Worm (Caenorhabditis elegans) whole organism, L1 larva: ENCODE measurements around the gene F57G9.3.

Experiments
- C16A3.4 ChIP-seq: fragments of 150-350 bp; optimal IDR thresholded peaks from 2 replicates; lab custom pipeline; 2014; ENCODE audit warnings: missing biosample characterization, missing genetic modification characterization
- Y116A8C.19 ChIP-seq: sonication (generic microtip); optimal IDR thresholded peaks from 2 replicates; lab custom pipeline; 2016; ENCODE audit warnings: missing compliant biosample characterization, missing genetic modification characterization, borderline replicate concordance
- aly-2 ChIP-seq: fragments of 150-350 bp; optimal IDR thresholded peaks from 2 replicates; lab custom pipeline; 2014; ENCODE audit warnings: missing biosample characterization, missing genetic modification characterization
- ceh-82 ChIP-seq, 3 experiments: fragments of 150-350 bp in 1 of 3; sonication (generic microtip) in 2 of 3; optimal IDR thresholded peaks; 2 replicates each; lab custom pipeline; 2014 to 2017; ENCODE audit warnings: missing biosample characterization in 3 of 3, missing genetic modification characterization in 3 of 3
- efl-1 ChIP-seq, 4 experiments: fragments of 150-350 bp; optimal IDR thresholded peaks in 3 of 4; peaks in 1 of 4; 1 replicate in 1 of 4; 2 replicates in 3 of 4; lab custom pipeline; 2014; ENCODE audit warnings: missing biosample characterization in 2 of 4, missing genetic modification characterization in 2 of 4, missing genetic modification reagents in 2 of 4
- efl-3 ChIP-seq: fragments of 200-800 bp; sonication (Bioruptor generic); optimal IDR thresholded peaks from 2 replicates; lab custom pipeline; 2018; ENCODE audit warnings: mild to moderate bottlenecking, missing genetic modification characterization, missing compliant biosample characterization
- egl-13 ChIP-seq: sonication (generic microtip); optimal IDR thresholded peaks from 2 replicates; lab custom pipeline; 2016; ENCODE audit warnings: missing genotype, missing genetic modification reagents, missing genetic modification characterization, missing compliant biosample characterization
- fkh-10 ChIP-seq: sonication (generic microtip); optimal IDR thresholded peaks from 2 replicates; lab custom pipeline; 2017; ENCODE audit warnings: missing biosample characterization, missing genetic modification reagents, missing genetic modification characterization
- fkh-8 ChIP-seq: sonication (generic microtip); optimal IDR thresholded peaks from 2 replicates; lab custom pipeline; 2016; ENCODE audit warnings: mild to moderate bottlenecking, missing genetic modification characterization, missing compliant biosample characterization
- fos-1 ChIP-seq: fragments of 150-350 bp; optimal IDR thresholded peaks from 2 replicates; lab custom pipeline; 2014; ENCODE audit warnings: missing biosample characterization, missing genetic modification characterization
- hlh-4 ChIP-seq: sonication (generic microtip); optimal IDR thresholded peaks from 2 replicates; lab custom pipeline; 2016; ENCODE audit warnings: mild to moderate bottlenecking, missing genetic modification characterization, missing compliant biosample characterization
- irx-1 ChIP-seq: sonication (generic microtip); optimal IDR thresholded peaks from 2 replicates; lab custom pipeline; 2016; ENCODE audit warnings: missing genetic modification characterization, missing compliant biosample characterization
- lin-14 ChIP-seq: fragments of 200-800 bp; sonication (Bioruptor generic); optimal IDR thresholded peaks from 2 replicates; lab custom pipeline; 2018; ENCODE audit warnings: mild to moderate bottlenecking, missing genetic modification characterization, moderate library complexity, missing compliant biosample characterization
- lsy-2 ChIP-seq, 2 experiments: fragments of 150-350 bp; optimal IDR thresholded peaks; 2 replicates each; lab custom pipeline; 2014; ENCODE audit warnings: missing biosample characterization in 2 of 2, missing genetic modification characterization in 2 of 2
- mef-2 ChIP-seq: fragments of 150-350 bp; optimal IDR thresholded peaks from 2 replicates; lab custom pipeline; 2014; ENCODE audit warnings: missing biosample characterization, missing genetic modification characterization
- nhr-12 ChIP-seq: sonication (generic microtip); optimal IDR thresholded peaks from 2 replicates; lab custom pipeline; 2017; ENCODE audit warnings: missing biosample characterization, missing genetic modification characterization
- nhr-237 ChIP-seq: fragments of 150-350 bp; optimal IDR thresholded peaks from 2 replicates; lab custom pipeline; 2014; ENCODE audit warnings: missing biosample characterization, missing genetic modification characterization
- nhr-47 ChIP-seq: sonication (generic microtip); optimal IDR thresholded peaks from 2 replicates; lab custom pipeline; 2016; ENCODE audit warnings: mild to moderate bottlenecking, missing genetic modification characterization, moderate library complexity, missing compliant biosample characterization
- nhr-71 ChIP-seq: sonication (generic microtip); optimal IDR thresholded peaks from 2 replicates; lab custom pipeline; 2016; ENCODE audit warnings: mild to moderate bottlenecking, missing genetic modification characterization, moderate library complexity, missing compliant biosample characterization
- nhr-77 ChIP-seq: fragments of 150-350 bp; optimal IDR thresholded peaks from 2 replicates; lab custom pipeline; 2014; ENCODE audit warnings: missing biosample characterization, missing genetic modification characterization
- nhr-84 ChIP-seq: sonication (generic microtip); optimal IDR thresholded peaks from 2 replicates; lab custom pipeline; 2017; ENCODE audit warnings: missing biosample characterization, missing genetic modification characterization
- nhr-85 ChIP-seq: sonication (generic microtip); peaks from one replicate; lab custom pipeline; 2016; ENCODE audit warnings: missing genetic modification characterization, inconsistent platforms, missing compliant biosample characterization
- pag-3 ChIP-seq: sonication (generic microtip); optimal IDR thresholded peaks from 2 replicates; lab custom pipeline; 2017; ENCODE audit warnings: missing genetic modification characterization, mild to moderate bottlenecking, missing compliant biosample characterization, antibody characterized with exemption, borderline replicate concordance; ENCODE audit not compliant: insufficient read depth
- pqm-1 ChIP-seq: sonication (generic microtip); optimal IDR thresholded peaks from 3 replicates; lab custom pipeline; 2017; ENCODE audit warnings: missing biosample characterization, missing genetic modification characterization
- skn-1 ChIP-seq: fragments of 150-350 bp; optimal IDR thresholded peaks from 2 replicates; lab custom pipeline; 2014; ENCODE audit warnings: missing biosample characterization, missing genetic modification characterization
- sptf-1 ChIP-seq: fragments of 150-350 bp; optimal IDR thresholded peaks from 2 replicates; lab custom pipeline; 2014; ENCODE audit warnings: missing biosample characterization, missing genetic modification characterization
- swsn-7 ChIP-seq: sonication (generic microtip); optimal IDR thresholded peaks from 2 replicates; lab custom pipeline; 2016; ENCODE audit warnings: missing genetic modification characterization, missing compliant biosample characterization
- tbx-2 ChIP-seq: sonication (generic microtip); optimal IDR thresholded peaks from 2 replicates; lab custom pipeline; 2016; ENCODE audit warnings: missing genetic modification characterization, missing compliant biosample characterization
- tlp-1 ChIP-seq: fragments of 150-350 bp; optimal IDR thresholded peaks from 2 replicates; lab custom pipeline; 2014; ENCODE audit warnings: missing biosample characterization, missing genetic modification characterization
- unc-130 ChIP-seq: fragments of 150-350 bp; optimal IDR thresholded peaks from 2 replicates; lab custom pipeline; 2017; ENCODE audit warnings: missing biosample characterization, missing genetic modification characterization, inconsistent platforms
- unc-86 ChIP-seq: sonication (generic microtip); optimal IDR thresholded peaks from 2 replicates; lab custom pipeline; 2016; ENCODE audit warnings: missing genetic modification characterization, missing compliant biosample characterization
- vab-15 ChIP-seq: sonication (generic microtip); optimal IDR thresholded peaks from 2 replicates; lab custom pipeline; 2017; ENCODE audit warnings: missing genotype, mild to moderate bottlenecking, missing genetic modification characterization, missing compliant biosample characterization
- xbp-1 ChIP-seq: sonication (generic microtip); optimal IDR thresholded peaks from 2 replicates; lab custom pipeline; 2016; ENCODE audit warnings: missing genetic modification characterization, missing compliant biosample characterization
- zip-4 ChIP-seq: fragments of 200-800 bp; sonication (Bioruptor generic); optimal IDR thresholded peaks from 2 replicates; lab custom pipeline; 2018; ENCODE audit warnings: mild to moderate bottlenecking, missing genetic modification characterization, moderate library complexity, missing compliant biosample characterization

Gene F57G9.3

DNA sequence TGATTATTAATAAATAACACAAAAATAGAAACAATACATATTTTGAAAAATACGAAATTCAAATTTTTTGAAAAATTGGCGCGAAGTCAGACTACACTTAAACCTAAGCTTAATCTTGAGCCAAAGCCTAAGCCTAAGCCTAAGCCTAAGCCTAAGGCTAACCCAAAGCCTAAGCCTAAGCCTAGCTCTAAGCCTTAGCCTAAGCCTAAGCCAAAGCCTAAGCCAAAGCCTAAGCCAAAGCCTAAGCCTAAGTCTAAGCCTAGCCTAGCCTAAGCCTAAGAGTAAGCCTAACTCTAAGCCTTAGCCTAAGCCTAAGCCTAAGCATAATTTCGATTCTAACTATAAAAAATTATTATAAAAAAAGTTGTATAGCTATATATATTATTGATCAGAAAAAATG lies 29.1 kb downstream of the F57G9.3 start:
- TF ChIP-seq tbx-2 (tag; lab: Kevin White, UChicago) (no peak), efl-1 (optimal IDR thresholded peaks at IDR 0.05; lab: Kevin White, UChicago) (no peak), efl-1 (GFP tag; optimal IDR thresholded peaks at IDR 0.05 in 1 of 2; lab: Kevin White, UChicago) (no peak), nhr-77 (tag; lab: Kevin White, UChicago) (no peak), hlh-4 (tag; lab: Kevin White, UChicago) (no peak), nhr-237 (tag; lab: Kevin White, UChicago) (no peak)

DNA sequence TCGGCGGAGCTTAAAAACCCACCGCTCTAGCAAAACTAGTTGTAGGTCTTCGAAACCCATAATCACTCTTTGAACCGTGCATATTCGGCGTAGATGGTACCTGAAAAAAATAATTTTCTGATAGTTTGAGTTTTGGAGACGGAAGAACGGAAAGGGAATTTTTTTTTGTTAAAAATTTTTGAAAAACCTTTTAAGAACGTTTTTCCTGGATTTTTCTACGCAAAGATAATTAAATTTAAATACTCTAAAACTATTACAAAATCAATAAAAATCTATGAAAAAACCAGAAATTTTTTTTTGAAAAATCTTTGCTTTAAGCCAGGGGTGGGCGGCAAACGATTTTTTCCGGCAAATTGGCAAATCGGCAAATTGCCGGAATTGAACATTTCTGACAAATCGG lies 30.6 kb downstream of the F57G9.3 start, which contains the start of gene marc-5:
marc-5 (minus strand) TSS at position 101 of the 400 bp plus-strand sequence.
- TF ChIP-seq efl-1 (optimal IDR thresholded peaks at IDR 0.05; lab: Kevin White, UChicago) = no peak
- TF ChIP-seq efl-1 (GFP tag; optimal IDR thresholded peaks at IDR 0.05 in 1 of 2; lab: Kevin White, UChicago) = no peak
- no peak for TF ChIP-seq zip-4 (GFP tag; lab: Kevin White, UChicago)
- no peak for TF ChIP-seq nhr-84 (tag; lab: Kevin White, UChicago)
- TF ChIP-seq efl-3 (GFP tag; lab: Kevin White, UChicago) = no peak
- TF ChIP-seq hlh-4 (tag; lab: Kevin White, UChicago) = no peak
- no peak for TF ChIP-seq mef-2
- no peak for TF ChIP-seq Y116A8C.19
- no peak for TF ChIP-seq irx-1 (tag; lab: Kevin White, UChicago)
- TF ChIP-seq nhr-77 (tag; lab: Kevin White, UChicago) = no peak
- no peak for TF ChIP-seq vab-15 (tag; lab: Kevin White, UChicago)
- no peak for TF ChIP-seq pag-3

DNA sequence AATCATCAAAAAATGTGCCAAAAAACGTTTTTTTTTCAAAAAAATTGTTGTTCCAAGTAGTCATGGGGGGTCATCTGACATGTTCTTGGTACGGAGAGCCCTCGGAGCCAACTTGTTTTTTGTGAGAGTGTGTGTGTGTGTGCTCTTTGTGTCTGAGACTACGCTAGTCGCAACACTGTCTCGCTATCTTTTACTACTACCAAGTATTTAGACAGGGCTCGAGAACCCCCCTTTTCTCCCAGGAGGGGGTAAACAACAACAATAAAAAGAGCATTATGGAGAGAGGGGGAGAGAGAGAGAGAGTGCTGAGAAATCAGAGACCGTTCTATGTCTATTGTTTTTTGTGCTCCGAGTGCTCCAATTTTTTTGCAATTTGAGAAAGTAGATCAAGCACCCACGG lies 31.2 kb downstream of the F57G9.3 start:
- TF ChIP-seq nhr-77 (tag; lab: Kevin White, UChicago) = peak; percentile 8
- TF ChIP-seq tlp-1 = no peak
- TF ChIP-seq swsn-7 (tag; lab: Kevin White, UChicago) = no peak
- TF ChIP-seq nhr-71 (tag; lab: Kevin White, UChicago) = peak; percentile 21
- TF ChIP-seq aly-2 (tag; lab: Kevin White, UChicago) = no peak
- TF ChIP-seq sptf-1 (tag; lab: Kevin White, UChicago) = no peak
- TF ChIP-seq nhr-85 (tag; lab: Kevin White, UChicago) = no peak
- peak; percentile 64 for TF ChIP-seq lin-14 (GFP tag; lab: Kevin White, UChicago)
- no peak for TF ChIP-seq efl-1 (optimal IDR thresholded peaks at IDR 0.05; lab: Kevin White, UChicago)
- TF ChIP-seq efl-1 (GFP tag; optimal IDR thresholded peaks at IDR 0.05 in 1 of 2; lab: Kevin White, UChicago) = peak in 1 of 2 experiments; percentile 92
- TF ChIP-seq unc-130 (tag; lab: Kevin White, UChicago) = no peak
- TF ChIP-seq egl-13 (tag; lab: Kevin White, UChicago) = no peak
- TF ChIP-seq xbp-1 (tag; lab: Kevin White, UChicago) = no peak
- peak; percentile 12 for TF ChIP-seq fkh-8
- no peak for TF ChIP-seq skn-1 (tag; lab: Kevin White, UChicago)
- TF ChIP-seq nhr-12 (tag; lab: Kevin White, UChicago) = no peak
- no peak for TF ChIP-seq nhr-237 (tag; lab: Kevin White, UChicago)
- TF ChIP-seq pqm-1 (tag; lab: Kevin White, UChicago) = no peak
- no peak for TF ChIP-seq unc-86 (tag; lab: Kevin White, UChicago)

ce11 chrII:12373921-12374320 lies 36.1 kb downstream of the F57G9.3 start:
- TF ChIP-seq unc-86 (tag; lab: Kevin White, UChicago) (peak; percentile 8), nhr-47 (tag; lab: Kevin White, UChicago) (peak; percentile 6), ceh-82 (tag; optimal IDR thresholded peaks at IDR 0.05; lab: Kevin White, UChicago) (peak in 1 of 3 experiments; percentile 43), egl-13 (tag; lab: Kevin White, UChicago) (peak; percentile 20), fkh-10 (peak; percentile 69), efl-1 (optimal IDR thresholded peaks at IDR 0.05; lab: Kevin White, UChicago) (no peak), efl-1 (GFP tag; optimal IDR thresholded peaks at IDR 0.05 in 1 of 2; lab: Kevin White, UChicago) (peak in 1 of 2 experiments; percentile 68), lsy-2 (tag; optimal IDR thresholded peaks at IDR 0.05; lab: Kevin White, UChicago) (peak in 1 of 2 experiments; percentile 1), lin-14 (GFP tag; lab: Kevin White, UChicago) (peak; percentile 53), C16A3.4 (tag; lab: Kevin White, UChicago) (no peak), fos-1 (tag; lab: Kevin White, UChicago) (no peak)
